Worm (Caenorhabditis elegans): ENCODE data around the gene nspe-8.

ce11 chrII:12606108-12606507, 15.7 kb downstream of the nspe-8 start:
- TF ChIP-seq flt-1 (GFP tag; IDR thresholded peaks at IDR 0.05): no peak
- TF ChIP-seq ztf-29 (GFP tag; IDR thresholded peaks at IDR 0.05): no peak

All from whole organism, midembryonic.